Worm (Caenorhabditis elegans): ENCODE measurements around the gene C17C3.5.

Gene C17C3.5

DNA sequence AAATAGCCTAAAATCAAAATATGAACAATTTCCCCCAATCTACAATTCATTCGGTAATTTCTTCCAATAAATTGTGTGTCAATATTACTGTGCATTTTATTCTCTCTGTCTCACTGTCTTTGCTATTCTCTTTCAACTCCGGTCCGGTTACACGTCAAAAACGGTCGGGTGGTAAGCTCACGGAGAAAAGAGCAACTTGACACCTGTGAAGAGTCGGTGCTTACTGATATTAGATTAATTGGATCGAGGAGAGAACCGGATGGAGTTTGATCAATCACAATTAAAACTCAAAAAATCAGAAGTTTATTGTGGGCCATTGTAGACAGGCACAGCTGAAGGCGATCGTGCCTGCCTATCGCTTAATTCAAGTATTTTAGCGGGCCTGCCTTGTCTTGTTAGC is 23.3 kb downstream of the C17C3.5 start:
- TF ChIP-seq snpc-1.3 (tag; optimal IDR thresholded peaks at IDR 0.05; ENCODE audit: insufficient read depth) (no peak), F37B4.10 (GFP tag; IDR thresholded peaks at IDR 0.05) (no peak), B0336.3 (GFP tag; IDR thresholded peaks at IDR 0.05) (peak; percentile 80), K12H6.12 (tag; optimal IDR thresholded peaks at IDR 0.05) (peak; percentile 20), nhr-27 (tag; optimal IDR thresholded peaks at IDR 0.05) (no peak), let-607 (tag; optimal IDR thresholded peaks at IDR 0.05) (peak; percentile 49 to 76), snpc-4 (GFP tag; optimal IDR thresholded peaks at IDR 0.05) (no peak), snpc-4 (tag; optimal IDR thresholded peaks at IDR 0.05) (peak in 1 of 4 experiments; percentile 20), athp-1 (tag; optimal IDR thresholded peaks at IDR 0.05) (no peak), madf-6 (GFP tag; IDR thresholded peaks at IDR 0.05) (peak; percentile 33), zfh-2 (GFP tag; conservative IDR thresholded peaks at IDR 0.05) (no peak), bed-1 (GFP tag; IDR thresholded peaks at IDR 0.05) (0 out of 2 replicates have a peak, but pooled peaks have one; percentile 47), hrde-1 (tag; optimal IDR thresholded peaks at IDR 0.05; ENCODE audit: borderline replicate concordance) (no peak), lin-26 (GFP tag; IDR thresholded peaks at IDR 0.05) (peak; percentile 37; the same call in 1 of the 2 replicates), lin-54 (GFP tag; optimal IDR thresholded peaks at IDR 0.05) (peak; percentile 6), lir-1 (GFP tag; conservative IDR thresholded peaks at IDR 0.05) (no peak), ceh-27 (GFP tag; optimal IDR thresholded peaks at IDR 0.05) (no peak), nfya-2 (GFP tag; IDR thresholded peaks at IDR 0.05) (no peak), F55B11.4 (tag; optimal IDR thresholded peaks at IDR 0.05; ENCODE audit: borderline replicate concordance, insufficient read depth) (no peak), C06A6.2 (GFP tag; conservative IDR thresholded peaks at IDR 0.05) (0 out of 2 replicates have a peak, but pooled peaks have one; percentile 26), ekl-4 (GFP tag; IDR thresholded peaks at IDR 0.05) (peak; percentile 73; the same call in 1 of the 2 replicates), fkh-3 (tag; optimal IDR thresholded peaks at IDR 0.05) (peak; percentile 41), Y56A3A.18 (GFP tag; IDR thresholded peaks at IDR 0.05) (peak; percentile 78; the same call in 1 of the 2 replicates), ama-1 (optimal IDR thresholded peaks at IDR 0.05) (peak; percentile 33), ama-1 (GFP tag; optimal IDR thresholded peaks at IDR 0.05) (no peak), T26A5.8 (tag; optimal IDR thresholded peaks at IDR 0.05) (no peak), nfyb-1 (GFP tag; IDR thresholded peaks at IDR 0.05) (peak; percentile 67; the same call in 1 of the 2 replicates), F52B5.7 (tag; optimal IDR thresholded peaks at IDR 0.05) (peak; percentile 62), hmg-20 (GFP tag; IDR thresholded peaks at IDR 0.05) (0 out of 2 replicates have a peak, but pooled peaks have one; percentile 2), bed-2 (GFP tag; IDR thresholded peaks at IDR 0.05) (no peak), cebp-1 (GFP tag; IDR thresholded peaks at IDR 0.05) (no peak), cebp-1 (tag; optimal IDR thresholded peaks at IDR 0.05) (peak; percentile 40), unc-62 (GFP tag; optimal IDR thresholded peaks at IDR 0.05) (no peak), lag-1 (GFP tag; IDR thresholded peaks at IDR 0.05) (no peak), F10E7.11 (tag; optimal IDR thresholded peaks at IDR 0.05) (no peak), chd-7 (tag; optimal IDR thresholded peaks at IDR 0.05) (peak; percentile 70), atf-7 (tag; optimal IDR thresholded peaks at IDR 0.05) (peak; percentile 70), dox-1 (GFP tag; IDR thresholded peaks at IDR 0.05) (peak; percentile 45; the same call in 1 of the 2 replicates), gei-17 (GFP tag; optimal IDR thresholded peaks at IDR 0.05) (peak; percentile 55), attf-5 (GFP tag; optimal IDR thresholded peaks at IDR 0.05) (no peak), tlf-1 (GFP tag; optimal IDR thresholded peaks at IDR 0.05) (no peak), Y53F4B.3 (GFP tag; IDR thresholded peaks at IDR 0.05) (no peak), dpl-1 (GFP tag; optimal IDR thresholded peaks at IDR 0.05) (no peak), mcd-1 (GFP tag; IDR thresholded peaks at IDR 0.05) (peak; percentile 38; the same call in 1 of the 2 replicates), hmg-1.2 (GFP tag; IDR thresholded peaks at IDR 0.05) (peak; percentile 19; the same call in 1 of the 2 replicates), hlh-12 (tag; optimal IDR thresholded peaks at IDR 0.05) (no peak), madf-3 (GFP tag; IDR thresholded peaks at IDR 0.05) (peak; percentile 67; the same call in 1 of the 2 replicates), zim-3 (tag; optimal IDR thresholded peaks at IDR 0.05) (peak; percentile 42), madf-8 (GFP tag; conservative IDR thresholded peaks at IDR 0.05) (no peak)

Data from whole organism, young adult.